Fruit fly (Drosophila melanogaster): ENCODE data around the gene Dys.

Dys gene

dm6 chr3R:19627792-19628522 is 167.1 kb downstream of the Dys start (continued):
- TF ChIP-seq Dp (GFP tag; optimal IDR thresholded peaks at IDR 0.05) (no peak), CG14014 (GFP tag; IDR thresholded peaks at IDR 0.05) (no peak), CG17361 (GFP tag; IDR thresholded peaks at IDR 0.05) (peak; percentile 87), ham (GFP tag; IDR thresholded peaks at IDR 0.05) (no peak), CG8478 (optimal IDR thresholded peaks at IDR 0.05) (no peak), pum (GFP tag; optimal IDR thresholded peaks at IDR 0.05) (no peak), CG11504 (tag; optimal IDR thresholded peaks at IDR 0.05) (peak; percentile 81), gcm (GFP tag; optimal IDR thresholded peaks at IDR 0.05) (no peak), CTCF (GFP tag; optimal IDR thresholded peaks at IDR 0.05) (peak; percentile 1), ap (GFP tag; IDR thresholded peaks at IDR 0.05) (no peak), unc-4 (GFP tag; IDR thresholded peaks at IDR 0.05; ENCODE audit: partially characterized antibody) (no peak), CG3995 (GFP tag; optimal IDR thresholded peaks at IDR 0.05) (no peak), YL-1 (GFP tag; optimal IDR thresholded peaks at IDR 0.05) (no peak), CG7745 (tag; optimal IDR thresholded peaks at IDR 0.05) (no peak), Hand (GFP tag; optimal IDR thresholded peaks at IDR 0.05) (no peak), CG12659 (GFP tag; optimal IDR thresholded peaks at IDR 0.05) (peak; percentile 8), Mes4 (GFP tag; optimal IDR thresholded peaks at IDR 0.05) (no peak), CG32767 (GFP tag; IDR thresholded peaks at IDR 0.05) (no peak), luna (GFP tag; optimal IDR thresholded peaks at IDR 0.05) (no peak), Max (GFP tag; optimal IDR thresholded peaks at IDR 0.05) (peak; percentile 54), CG9437 (GFP tag; optimal IDR thresholded peaks at IDR 0.05) (peak; percentile 35), slbo (GFP tag; IDR thresholded peaks at IDR 0.05) (no peak), CG14965 (GFP tag; optimal IDR thresholded peaks at IDR 0.05; ENCODE audit: borderline replicate concordance) (no peak), HmgD (GFP tag; optimal IDR thresholded peaks at IDR 0.05) (no peak), D19B (GFP tag; optimal IDR thresholded peaks at IDR 0.05) (peak; percentile 92), CG8281 (tag; optimal IDR thresholded peaks at IDR 0.05) (no peak), kni (GFP tag; optimal IDR thresholded peaks at IDR 0.05) (no peak), Atf3 (GFP tag; optimal IDR thresholded peaks at IDR 0.05) (no peak), tin (GFP tag; optimal IDR thresholded peaks at IDR 0.05) (peak; percentile 42), Hr39 (optimal IDR thresholded peaks at IDR 0.05) (no peak), CG33213 (GFP tag; optimal IDR thresholded peaks at IDR 0.05) (no peak), Ets97D (GFP tag; optimal IDR thresholded peaks at IDR 0.05) (no peak), wdn (GFP tag; IDR thresholded peaks at IDR 0.05) (no peak), nerfin-2 (GFP tag; IDR thresholded peaks at IDR 0.05; ENCODE audit: partially characterized antibody) (no peak), grau (tag; optimal IDR thresholded peaks at IDR 0.05) (peak; percentile 32), sob (GFP tag; IDR thresholded peaks at IDR 0.05) (peak; percentile 35; the same call in 1 of the 2 replicates), CG31441 (GFP tag; IDR thresholded peaks at IDR 0.05) (peak; percentile 63), CG11696 (GFP tag; IDR thresholded peaks at IDR 0.05) (no peak), CG4360 (GFP tag; IDR thresholded peaks at IDR 0.05) (no peak), CG7357 (GFP tag; IDR thresholded peaks at IDR 0.05) (no peak), E2f2 (GFP tag; IDR thresholded peaks at IDR 0.05) (peak; percentile 9; the same call in 1 of the 2 replicates), fu2 (GFP tag; optimal IDR thresholded peaks at IDR 0.05) (no peak), CG18476 (GFP tag; optimal IDR thresholded peaks at IDR 0.05) (no peak), CG9932 (GFP tag; IDR thresholded peaks at IDR 0.05) (no peak), chif (GFP tag; optimal IDR thresholded peaks at IDR 0.05) (no peak), CG4707 (GFP tag; optimal IDR thresholded peaks at IDR 0.05) (no peak), CG15514 (GFP tag; optimal IDR thresholded peaks at IDR 0.05) (peak; percentile 40), shn (GFP tag; optimal IDR thresholded peaks at IDR 0.05) (no peak), Hr3 (GFP tag; optimal IDR thresholded peaks at IDR 0.05) (peak; percentile 2), D19A (tag; optimal IDR thresholded peaks at IDR 0.05) (peak; percentile 56), Blimp-1 (GFP tag; optimal IDR thresholded peaks at IDR 0.05) (peak; percentile 56), Bdp1 (GFP tag; optimal IDR thresholded peaks at IDR 0.05) (no peak)
